Worm (Caenorhabditis elegans) whole organism, L4 larva: ENCODE results near the gene rme-1.

ENCODE experiments used
- R02D3.7 ChIP-seq: fragments of 150-350 bp; sonication (generic microtip); optimal IDR thresholded peaks from 3 replicates; lab custom pipeline; 2014; ENCODE audit warnings: missing biosample characterization, missing genetic modification characterization
- T26A8.4 ChIP-seq: fragments of 200-800 bp; sonication (Bioruptor generic); IDR thresholded peaks from 2 replicates; pipeline ENCODE4 v1.3.6; 2022; ENCODE audit warnings: missing genetic modification characterization, missing compliant biosample characterization
- aha-1 ChIP-seq: fragments of 150-350 bp; peaks from one replicate; lab custom pipeline; 2014; ENCODE audit warnings: missing biosample characterization, missing genetic modification characterization
- ama-1 ChIP-seq: fragments of 150-350 bp; optimal IDR thresholded peaks from 2 replicates; lab custom pipeline; 2014; ENCODE audit warnings: inconsistent platforms, mixed read lengths
- daf-12 ChIP-seq: fragments of 150-350 bp; optimal IDR thresholded peaks from 2 replicates; lab custom pipeline; 2014; ENCODE audit warnings: missing biosample characterization, missing genetic modification reagents, missing genetic modification characterization
- daf-16 ChIP-seq, 3 experiments: sonication (generic microtip); optimal IDR thresholded peaks; 2 replicates each; lab custom pipeline; 2016 to 2017; ENCODE audit warnings: missing genetic modification characterization in 3 of 3, missing genetic modification reagents in 3 of 3, mild to moderate bottlenecking in 2 of 3, missing compliant biosample characterization in 2 of 3, missing biosample characterization in 1 of 3, moderate library complexity in 1 of 3
- dmd-6 ChIP-seq: fragments of 200-800 bp; sonication (Bioruptor generic); IDR thresholded peaks from 2 replicates; pipeline ENCODE4 v1.3.6; 2022; ENCODE audit warnings: missing genetic modification reagents, missing genetic modification characterization, missing compliant biosample characterization
- dve-1 ChIP-seq: sonication (generic microtip); optimal IDR thresholded peaks from 2 replicates; lab custom pipeline; 2017; ENCODE audit warnings: antibody characterized with exemption, mild to moderate bottlenecking, missing genetic modification characterization, missing compliant biosample characterization; ENCODE audit not compliant: insufficient read depth
- fkh-10 ChIP-seq: fragments of 150-350 bp; optimal IDR thresholded peaks from 2 replicates; lab custom pipeline; 2014; ENCODE audit warnings: missing biosample characterization, missing genetic modification reagents, missing genetic modification characterization
- gei-8 ChIP-seq: fragments of 200-800 bp; sonication (Bioruptor generic); optimal IDR thresholded peaks from 2 replicates; lab custom pipeline; 2018; ENCODE audit warnings: mild to moderate bottlenecking, missing genetic modification characterization, missing compliant biosample characterization
- hif-1 ChIP-seq, 2 experiments: sonication (generic microtip); optimal IDR thresholded peaks; 2 replicates each; lab custom pipeline; 2016 to 2017; ENCODE audit warnings: missing compliant biosample characterization in 2 of 2, missing genetic modification characterization in 2 of 2, missing genetic modification reagents in 2 of 2, missing genotype in 2 of 2, mild to moderate bottlenecking in 1 of 2
- hlh-11 ChIP-seq: fragments of 200-800 bp; sonication (Bioruptor generic); optimal IDR thresholded peaks from 2 replicates; lab custom pipeline; 2018; ENCODE audit warnings: mild to moderate bottlenecking, missing genetic modification characterization, missing compliant biosample characterization
- hlh-30 ChIP-seq: sonication (generic microtip); optimal IDR thresholded peaks from 2 replicates; lab custom pipeline; 2017; ENCODE audit warnings: antibody characterized with exemption, mild to moderate bottlenecking, missing genetic modification characterization, missing compliant biosample characterization; ENCODE audit not compliant: insufficient read depth
- lin-13 ChIP-seq: fragments of 150-350 bp; optimal IDR thresholded peaks from 2 replicates; lab custom pipeline; 2014; ENCODE audit warnings: missing biosample characterization, missing genetic modification reagents, missing genetic modification characterization
- lin-15B ChIP-seq: fragments of 150-350 bp; sonication (generic microtip); optimal IDR thresholded peaks from 3 replicates; lab custom pipeline; 2014; ENCODE audit warnings: missing biosample characterization, missing genetic modification characterization
- lin-29 ChIP-seq: fragments of 200-800 bp; sonication (Bioruptor generic); IDR thresholded peaks from 2 replicates; pipeline ENCODE4 v1.3.6; 2022; ENCODE audit warnings: missing genetic modification reagents, missing genetic modification characterization, missing compliant biosample characterization
- lin-38 ChIP-seq: fragments of 200-800 bp; sonication (Bioruptor generic); IDR thresholded peaks from 2 replicates; pipeline ENCODE4 v1.3.6; 2022; ENCODE audit warnings: missing genetic modification reagents, missing genetic modification characterization, missing compliant biosample characterization
- lir-3 ChIP-seq: sonication (generic microtip); optimal IDR thresholded peaks from 2 replicates; lab custom pipeline; 2016; ENCODE audit warnings: mild to moderate bottlenecking, missing genetic modification characterization, missing compliant biosample characterization
- lsy-2 ChIP-seq, 2 experiments: fragments of 150-350 bp in 1 of 2; sonication (generic microtip) in 1 of 2; optimal IDR thresholded peaks; 2 replicates each; lab custom pipeline; 2014 to 2017; ENCODE audit warnings: missing biosample characterization in 2 of 2, missing genetic modification characterization in 2 of 2
- mdl-1 ChIP-seq, 2 experiments: fragments of 150-350 bp in 1 of 2; sonication (generic microtip) in 1 of 2; optimal IDR thresholded peaks; 2 replicates each; lab custom pipeline; 2014 to 2017; ENCODE audit warnings: missing biosample characterization in 2 of 2, missing genetic modification characterization in 2 of 2
- mep-1 ChIP-seq: fragments of 150-350 bp; sonication (generic microtip); optimal IDR thresholded peaks from 3 replicates; lab custom pipeline; 2014; ENCODE audit warnings: missing biosample characterization, missing genetic modification characterization
- mes-2 ChIP-seq: sonication (generic microtip); optimal IDR thresholded peaks from 2 replicates; lab custom pipeline; 2016; ENCODE audit warnings: missing genotype, mild to moderate bottlenecking, missing genetic modification characterization, missing compliant biosample characterization; ENCODE audit not compliant: poor library complexity, severe bottlenecking
- mxl-2 ChIP-seq: fragments of 200-800 bp; sonication (Bioruptor generic); conservative IDR thresholded peaks from 2 replicates; pipeline ENCODE4 v1.3.6; 2022; ENCODE audit warnings: missing genetic modification reagents, missing genetic modification characterization, missing compliant biosample characterization
- mxl-3 ChIP-seq: fragments of 200-800 bp; sonication (Bioruptor generic); optimal IDR thresholded peaks from 2 replicates; lab custom pipeline; 2018; ENCODE audit warnings: mild to moderate bottlenecking, missing genetic modification characterization, missing compliant biosample characterization
- nhr-102 ChIP-seq: sonication (generic microtip); optimal IDR thresholded peaks from 2 replicates; lab custom pipeline; 2016; ENCODE audit warnings: mild to moderate bottlenecking, missing genetic modification characterization, moderate library complexity, missing compliant biosample characterization
- nhr-11 ChIP-seq: fragments of 150-350 bp; optimal IDR thresholded peaks from 2 replicates; lab custom pipeline; 2014; ENCODE audit warnings: missing biosample characterization, missing genetic modification characterization
- nhr-28 ChIP-seq: fragments of 150-350 bp; optimal IDR thresholded peaks from 2 replicates; lab custom pipeline; 2014; ENCODE audit warnings: missing biosample characterization, missing genetic modification characterization
- nhr-48 ChIP-seq: sonication (generic microtip); optimal IDR thresholded peaks from 2 replicates; lab custom pipeline; 2016; ENCODE audit warnings: mild to moderate bottlenecking, missing genetic modification characterization, missing compliant biosample characterization
- nhr-6 ChIP-seq: fragments of 150-350 bp; optimal IDR thresholded peaks from 2 replicates; lab custom pipeline; 2014; ENCODE audit warnings: missing biosample characterization, missing genetic modification characterization
- nhr-77 ChIP-seq: fragments of 150-350 bp; optimal IDR thresholded peaks from 2 replicates; lab custom pipeline; 2014; ENCODE audit warnings: missing biosample characterization, missing genetic modification characterization
- pha-4 ChIP-seq, 2 experiments: fragments of 150-350 bp in 1 of 2; fragments of 200-800 bp in 1 of 2; sonication (Bioruptor generic) in 1 of 2; IDR thresholded peaks in 1 of 2; optimal IDR thresholded peaks in 1 of 2; 2 replicates each; pipeline versions ENCODE4 v1.3.6 to Lab custom; 2014 to 2022; ENCODE audit warnings: missing genetic modification characterization in 2 of 2, missing genetic modification reagents in 2 of 2, missing biosample characterization in 1 of 2, missing compliant biosample characterization in 1 of 2
- php-3 ChIP-seq: fragments of 200-800 bp; sonication (Bioruptor generic); IDR thresholded peaks from 2 replicates; pipeline ENCODE4 v1.3.6; 2022; ENCODE audit warnings: missing genetic modification reagents, missing genetic modification characterization, missing compliant biosample characterization
- rbr-2 ChIP-seq: sonication (generic microtip); optimal IDR thresholded peaks from 2 replicates; lab custom pipeline; 2016; ENCODE audit warnings: missing genotype, missing genetic modification characterization, missing compliant biosample characterization
- saeg-2 ChIP-seq: fragments of 200-800 bp; sonication (Bioruptor generic); IDR thresholded peaks from 2 replicates; pipeline ENCODE4 v1.3.6; 2022; ENCODE audit warnings: missing genetic modification reagents, missing genetic modification characterization, missing compliant biosample characterization
- snpc-4 ChIP-seq: fragments of 150-350 bp; optimal IDR thresholded peaks from 2 replicates; lab custom pipeline; 2014; ENCODE audit warnings: missing biosample characterization, missing genetic modification characterization
- tra-1 ChIP-seq: fragments of 200-800 bp; sonication (Bioruptor generic); IDR thresholded peaks from 2 replicates; pipeline ENCODE4 v1.3.6; 2022; ENCODE audit warnings: missing genetic modification reagents, missing genetic modification characterization, missing compliant biosample characterization
- unc-130 ChIP-seq: sonication (generic microtip); optimal IDR thresholded peaks from 2 replicates; lab custom pipeline; 2016; ENCODE audit warnings: missing genetic modification reagents, missing genetic modification characterization, missing compliant biosample characterization
- unc-62 ChIP-seq, 3 experiments: fragments of 150-350 bp in 1 of 3; sonication (generic microtip); optimal IDR thresholded peaks in 2 of 3; peaks in 1 of 3; 1 replicate in 1 of 3; 2 replicates in 2 of 3; lab custom pipeline; 2014 to 2017; ENCODE audit warnings: missing biosample characterization in 3 of 3, missing genetic modification characterization in 3 of 3, missing genetic modification reagents in 3 of 3, missing genotype in 1 of 3
- zfp-3 ChIP-seq: fragments of 200-800 bp; sonication (Bioruptor generic); conservative IDR thresholded peaks from 2 replicates; pipeline ENCODE4 v1.3.6; 2022; ENCODE audit warnings: missing genetic modification reagents, missing genetic modification characterization, missing compliant biosample characterization
- zip-2 ChIP-seq: fragments of 150-350 bp; optimal IDR thresholded peaks from 2 replicates; lab custom pipeline; 2014; ENCODE audit warnings: missing biosample characterization, missing genetic modification characterization
- ztf-11 ChIP-seq: fragments of 150-350 bp; optimal IDR thresholded peaks from 2 replicates; lab custom pipeline; 2014; ENCODE audit warnings: missing biosample characterization, missing genetic modification characterization

The rme-1 gene

DNA sequence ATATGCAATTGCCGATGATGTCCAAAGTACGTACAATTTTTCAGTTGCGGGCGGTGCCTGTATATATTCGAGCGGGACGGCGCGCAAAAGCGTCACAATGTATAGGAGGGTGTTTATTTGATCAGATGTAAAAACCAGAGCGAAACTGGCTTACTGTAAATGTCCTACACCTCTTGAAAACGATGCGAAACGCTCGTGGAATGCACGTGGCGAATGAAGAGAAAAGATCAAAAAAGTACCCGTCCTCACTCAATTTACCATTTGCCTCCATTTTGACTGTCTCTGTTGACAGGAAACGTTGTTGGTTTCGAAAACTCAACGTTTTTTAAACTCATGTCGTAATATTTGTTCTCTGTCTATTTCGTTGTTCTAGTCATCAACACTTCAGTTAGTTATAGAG, 32.0 kb downstream of the rme-1 start:
- peak; percentile 52; the same call in 1 of the 2 replicates for TF ChIP-seq lin-29 (GFP tag; lab: Robert Waterston, UW)
- peak; percentile 70 for TF ChIP-seq hlh-30 (tag; lab: Kevin White, UChicago)
- peak; percentile 97 for TF ChIP-seq nhr-48 (tag; lab: Kevin White, UChicago)
- TF ChIP-seq hlh-11 = peak; percentile 83
- TF ChIP-seq nhr-28 (tag; lab: Kevin White, UChicago) = peak; percentile 46
- no peak for TF ChIP-seq lin-15B
- TF ChIP-seq daf-12 (tag; lab: Kevin White, UChicago) = no peak
- TF ChIP-seq rbr-2 = no peak
- peak in 1 of 2 experiments; percentile 78 for TF ChIP-seq mdl-1 (tag; optimal IDR thresholded peaks at IDR 0.05; lab: Kevin White, UChicago)
- TF ChIP-seq mes-2 (tag; lab: Kevin White, UChicago) = peak; percentile 11
- peak; percentile 22 for TF ChIP-seq gei-8 (GFP tag; lab: Kevin White, UChicago)
- TF ChIP-seq aha-1 = no peak
- TF ChIP-seq ztf-11 (tag; lab: Kevin White, UChicago) = no peak
- no peak for TF ChIP-seq ama-1 (lab: Kevin White, UChicago)
- TF ChIP-seq lir-3 (tag; lab: Kevin White, UChicago) = no peak
- peak; percentile 63; the same call in 1 of the 2 replicates for TF ChIP-seq pha-4 (GFP tag; IDR thresholded peaks at IDR 0.05; lab: Robert Waterston, UW)
- TF ChIP-seq pha-4 (tag; optimal IDR thresholded peaks at IDR 0.05; lab: Kevin White, UChicago) = peak; percentile 78
- peak in 1 of 2 experiments; percentile 52 for TF ChIP-seq lsy-2 (tag; optimal IDR thresholded peaks at IDR 0.05; lab: Kevin White, UChicago)
- TF ChIP-seq mxl-2 (GFP tag; lab: Robert Waterston, UW) = peak; percentile 95
- no peak for TF ChIP-seq zip-2 (tag; lab: Kevin White, UChicago)
- peak; percentile 75 for TF ChIP-seq mxl-3 (GFP tag; lab: Kevin White, UChicago)
- no peak for TF ChIP-seq nhr-6 (tag; lab: Kevin White, UChicago)
- no peak for TF ChIP-seq daf-16 (GFP tag; optimal IDR thresholded peaks at IDR 0.05; lab: Kevin White, UChicago)
- peak; percentile 88 for TF ChIP-seq daf-16 (tag; optimal IDR thresholded peaks at IDR 0.05; lab: Kevin White, UChicago)
- no peak for TF ChIP-seq zfp-3 (GFP tag; lab: Robert Waterston, UW)
- no peak for TF ChIP-seq fkh-10 (GFP tag; lab: Kevin White, UChicago)
- TF ChIP-seq tra-1 (GFP tag; lab: Robert Waterston, UW) = peak; percentile 35; the same call in 1 of the 2 replicates
- TF ChIP-seq dve-1 = peak; percentile 76
- TF ChIP-seq unc-62 (GFP tag; optimal IDR thresholded peaks at IDR 0.05 in 1 of 2; lab: Kevin White, UChicago) = peak in 1 of 2 experiments; percentile 59
- TF ChIP-seq unc-62 (tag; optimal IDR thresholded peaks at IDR 0.05; lab: Kevin White, UChicago) = no peak
- no peak for TF ChIP-seq saeg-2 (GFP tag; lab: Robert Waterston, UW)
- TF ChIP-seq R02D3.7 (tag; lab: Kevin White, UChicago) = no peak
- TF ChIP-seq dmd-6 (GFP tag; lab: Robert Waterston, UW) = peak; percentile 97
- TF ChIP-seq mep-1 (tag; lab: Kevin White, UChicago) = peak; percentile 26
- TF ChIP-seq nhr-11 (tag; lab: Kevin White, UChicago) = no peak
- TF ChIP-seq lin-38 (GFP tag; lab: Robert Waterston, UW) = 0 out of 2 replicates have a peak, but pooled peaks have one; percentile 11
- TF ChIP-seq nhr-102 (tag; lab: Kevin White, UChicago) = peak; percentile 28
- TF ChIP-seq php-3 = no peak
- no peak for TF ChIP-seq snpc-4 (tag; lab: Kevin White, UChicago)
- peak; percentile 37; the same call in 1 of the 2 replicates for TF ChIP-seq T26A8.4 (GFP tag; lab: Robert Waterston, UW)
- TF ChIP-seq nhr-77 (tag; lab: Kevin White, UChicago) = peak; percentile 73
- no peak for TF ChIP-seq unc-130 (GFP tag; lab: Kevin White, UChicago)
- no peak for TF ChIP-seq lin-13 (GFP tag; lab: Kevin White, UChicago)
- TF ChIP-seq hif-1 (tag; optimal IDR thresholded peaks at IDR 0.05; lab: Kevin White, UChicago) = peak in 1 of 2 experiments; percentile 50
- TF ChIP-seq, all 104 proteins: peak for 23
